Worm (Caenorhabditis elegans) whole organism, mixed stage, embryonic: ENCODE measurements around the gene K05G3.2.
A peak's percentile ranks its signal among the peaks of the same experiment; 100 is the strongest.

ENCODE experiments used
- M03D4.4 ChIP-seq: sonication (generic microtip); optimal IDR thresholded peaks from 2 replicates; lab custom pipeline; 2017; ENCODE audit warnings: mild to moderate bottlenecking, missing genetic modification characterization, missing compliant biosample characterization
- bed-3 ChIP-seq: fragments of 200-800 bp; sonication (Bioruptor generic); optimal IDR thresholded peaks from 3 replicates; lab custom pipeline; 2018; ENCODE audit warnings: mild to moderate bottlenecking, missing genetic modification characterization, moderate library complexity, missing compliant biosample characterization
- blmp-1 ChIP-seq: fragments of 150-350 bp; optimal IDR thresholded peaks from 2 replicates; lab custom pipeline; 2014; ENCODE audit warnings: missing biosample characterization, missing genetic modification characterization
- ceh-39 ChIP-seq: fragments of 150-350 bp; optimal IDR thresholded peaks from 2 replicates; lab custom pipeline; 2014; ENCODE audit warnings: missing biosample characterization, missing genetic modification characterization
- ceh-43 ChIP-seq: fragments of 200-800 bp; sonication (Bioruptor generic); optimal IDR thresholded peaks from 2 replicates; lab custom pipeline; 2018; ENCODE audit warnings: mild to moderate bottlenecking, missing genetic modification characterization, moderate library complexity, missing compliant biosample characterization
- ceh-83 ChIP-seq: fragments of 200-800 bp; sonication (Bioruptor generic); optimal IDR thresholded peaks from 2 replicates; lab custom pipeline; 2018; ENCODE audit warnings: mild to moderate bottlenecking, missing genetic modification characterization, missing compliant biosample characterization
- ces-1 ChIP-seq: fragments of 150-350 bp; optimal IDR thresholded peaks from 2 replicates; lab custom pipeline; 2014; ENCODE audit warnings: missing biosample characterization, missing genetic modification reagents, missing genetic modification characterization
- cnd-1 ChIP-seq: fragments of 200-800 bp; sonication (Bioruptor generic); optimal IDR thresholded peaks from 2 replicates; lab custom pipeline; 2018; ENCODE audit warnings: mild to moderate bottlenecking, missing genetic modification characterization, missing compliant biosample characterization
- drap-1 ChIP-seq: fragments of 200-800 bp; sonication (Bioruptor generic); optimal IDR thresholded peaks from 3 replicates; lab custom pipeline; 2018; ENCODE audit warnings: mild to moderate bottlenecking, missing genetic modification characterization, missing compliant biosample characterization
- elt-1 ChIP-seq: sonication (generic microtip); optimal IDR thresholded peaks from 2 replicates; lab custom pipeline; 2017; ENCODE audit warnings: missing genetic modification characterization, mild to moderate bottlenecking, missing compliant biosample characterization, antibody characterized with exemption, moderate library complexity, borderline replicate concordance; ENCODE audit not compliant: insufficient read depth
- elt-3 ChIP-seq: fragments of 150-350 bp; optimal IDR thresholded peaks from 2 replicates; lab custom pipeline; 2014; ENCODE audit warnings: missing biosample characterization, missing genetic modification characterization
- hlh-1 ChIP-seq: fragments of 150-350 bp; optimal IDR thresholded peaks from 2 replicates; lab custom pipeline; 2014; ENCODE audit warnings: missing biosample characterization, missing genetic modification reagents, missing genetic modification characterization
- lin-13 ChIP-seq: fragments of 150-350 bp; optimal IDR thresholded peaks from 2 replicates; lab custom pipeline; 2014; ENCODE audit warnings: missing biosample characterization, missing genetic modification characterization
- lin-32 ChIP-seq: fragments of 200-800 bp; sonication (Bioruptor generic); optimal IDR thresholded peaks from 2 replicates; lab custom pipeline; 2018; ENCODE audit warnings: mild to moderate bottlenecking, missing genetic modification characterization, missing compliant biosample characterization
- mab-5 ChIP-seq: fragments of 150-350 bp; optimal IDR thresholded peaks from 2 replicates; lab custom pipeline; 2014; ENCODE audit warnings: missing biosample characterization, missing genetic modification characterization
- mep-1 ChIP-seq: fragments of 150-350 bp; optimal IDR thresholded peaks from 2 replicates; lab custom pipeline; 2017; ENCODE audit warnings: missing biosample characterization, missing genetic modification reagents, missing genetic modification characterization, inconsistent platforms
- mls-2 ChIP-seq: sonication (generic microtip); optimal IDR thresholded peaks from 2 replicates; lab custom pipeline; 2016; ENCODE audit warnings: mild to moderate bottlenecking, missing genetic modification characterization, moderate library complexity, missing compliant biosample characterization
- nhr-12 ChIP-seq: fragments of 150-350 bp; optimal IDR thresholded peaks from 2 replicates; lab custom pipeline; 2014; ENCODE audit warnings: missing biosample characterization, missing genetic modification characterization
- nhr-2 ChIP-seq: fragments of 150-350 bp; optimal IDR thresholded peaks from 2 replicates; lab custom pipeline; 2014; ENCODE audit warnings: missing biosample characterization, missing genetic modification characterization
- nhr-237 ChIP-seq: fragments of 150-350 bp; optimal IDR thresholded peaks from 2 replicates; lab custom pipeline; 2014; ENCODE audit warnings: missing biosample characterization, missing genetic modification characterization
- nhr-28 ChIP-seq: fragments of 150-350 bp; optimal IDR thresholded peaks from 2 replicates; lab custom pipeline; 2014; ENCODE audit warnings: missing biosample characterization, missing genetic modification characterization
- nhr-76 ChIP-seq: sonication (generic microtip); optimal IDR thresholded peaks from 2 replicates; lab custom pipeline; 2017; ENCODE audit warnings: missing biosample characterization, missing genetic modification characterization
- pha-4 ChIP-seq: fragments of 150-350 bp; optimal IDR thresholded peaks from 2 replicates; lab custom pipeline; 2018; ENCODE audit warnings: missing biosample characterization, missing genetic modification reagents, missing genetic modification characterization
- sem-2 ChIP-seq: fragments of 200-800 bp; sonication (Bioruptor generic); optimal IDR thresholded peaks from 2 replicates; lab custom pipeline; 2018; ENCODE audit warnings: mild to moderate bottlenecking, missing genetic modification characterization, missing compliant biosample characterization
- snpc-4 ChIP-seq: fragments of 150-350 bp; optimal IDR thresholded peaks from 2 replicates; lab custom pipeline; 2014; ENCODE audit warnings: missing biosample characterization, missing genetic modification characterization
- sptf-1 ChIP-seq: sonication (generic microtip); optimal IDR thresholded peaks from 2 replicates; lab custom pipeline; 2017; ENCODE audit warnings: mild to moderate bottlenecking, missing genetic modification characterization, moderate library complexity, missing compliant biosample characterization
- tbx-8 ChIP-seq: fragments of 200-800 bp; sonication (Bioruptor generic); optimal IDR thresholded peaks from 2 replicates; lab custom pipeline; 2018; ENCODE audit warnings: mild to moderate bottlenecking, missing genetic modification characterization, moderate library complexity, missing compliant biosample characterization
- unc-120 ChIP-seq: sonication (generic microtip); optimal IDR thresholded peaks from 2 replicates; lab custom pipeline; 2017; ENCODE audit warnings: missing genetic modification characterization, missing compliant biosample characterization; ENCODE audit not compliant: poor library complexity, severe bottlenecking
- unc-39 ChIP-seq: fragments of 150-350 bp; optimal IDR thresholded peaks from 2 replicates; lab custom pipeline; 2014; ENCODE audit warnings: missing biosample characterization, missing genetic modification characterization
- ztf-11 ChIP-seq: fragments of 150-350 bp; optimal IDR thresholded peaks from 2 replicates; lab custom pipeline; 2014; ENCODE audit warnings: missing biosample characterization, missing genetic modification characterization

The K05G3.2 gene

DNA sequence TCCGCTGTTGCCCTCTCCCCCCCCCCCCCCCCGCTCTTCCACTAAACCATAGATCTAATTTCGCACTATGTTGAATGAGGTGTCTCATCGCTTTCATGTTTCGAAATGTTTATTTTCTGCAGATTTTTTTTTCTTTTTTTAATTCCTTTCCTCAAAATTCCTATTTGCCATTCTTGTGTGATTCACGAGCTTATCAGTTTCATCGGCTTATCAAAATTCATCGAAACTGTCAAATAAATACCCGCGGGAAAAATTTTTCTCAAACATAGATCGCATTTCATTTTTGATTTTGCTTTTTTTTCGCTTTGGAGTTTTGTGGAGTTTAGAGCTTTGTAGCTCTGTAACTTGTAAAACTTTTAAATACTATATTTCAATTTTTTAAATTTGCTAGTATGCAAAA, 10.7 kb upstream of the K05G3.2 start:
- TF ChIP-seq nhr-12 (tag; lab: Kevin White, UChicago) (no peak), tbx-8 (no peak), ceh-39 (no peak), pha-4 (tag; lab: Kevin White, UChicago) (no peak), lin-32 (GFP tag; lab: Kevin White, UChicago) (no peak), M03D4.4 (tag; lab: Kevin White, UChicago) (no peak), blmp-1 (no peak), mab-5 (tag; lab: Kevin White, UChicago) (no peak), nhr-28 (no peak), ces-1 (no peak), snpc-4 (no peak), unc-39 (tag; lab: Kevin White, UChicago) (no peak), nhr-76 (tag; lab: Kevin White, UChicago) (no peak), drap-1 (GFP tag; lab: Kevin White, UChicago) (no peak), nhr-237 (tag; lab: Kevin White, UChicago) (no peak), sptf-1 (tag; lab: Kevin White, UChicago) (no peak), mls-2 (tag; lab: Kevin White, UChicago) (no peak), ceh-43 (GFP tag; lab: Kevin White, UChicago) (no peak), bed-3 (GFP tag; lab: Kevin White, UChicago) (no peak)

DNA sequence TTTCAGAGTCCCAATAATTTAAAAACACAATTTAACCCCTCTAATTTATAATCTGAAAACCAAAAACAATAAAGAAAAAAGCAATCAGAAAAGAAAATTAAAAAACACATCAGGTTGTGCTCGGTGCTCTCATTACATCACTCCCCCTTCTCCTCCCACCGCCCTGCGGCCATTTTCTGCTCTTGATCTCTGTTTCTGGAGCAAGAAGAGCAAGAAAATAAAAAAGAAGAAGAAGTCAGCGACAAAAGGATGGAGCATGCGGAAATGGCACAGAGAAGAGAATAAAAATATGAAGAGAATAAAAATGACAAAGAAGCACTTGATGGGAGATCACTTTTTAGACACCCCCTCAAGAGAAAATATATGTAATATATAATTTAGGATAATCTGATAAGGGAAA, 10.0 kb upstream of the K05G3.2 start:
- TF ChIP-seq ces-1 = peak; percentile 13
- TF ChIP-seq bed-3 (GFP tag; lab: Kevin White, UChicago) = no peak
- no peak for TF ChIP-seq ztf-11 (tag; lab: Kevin White, UChicago)

DNA sequence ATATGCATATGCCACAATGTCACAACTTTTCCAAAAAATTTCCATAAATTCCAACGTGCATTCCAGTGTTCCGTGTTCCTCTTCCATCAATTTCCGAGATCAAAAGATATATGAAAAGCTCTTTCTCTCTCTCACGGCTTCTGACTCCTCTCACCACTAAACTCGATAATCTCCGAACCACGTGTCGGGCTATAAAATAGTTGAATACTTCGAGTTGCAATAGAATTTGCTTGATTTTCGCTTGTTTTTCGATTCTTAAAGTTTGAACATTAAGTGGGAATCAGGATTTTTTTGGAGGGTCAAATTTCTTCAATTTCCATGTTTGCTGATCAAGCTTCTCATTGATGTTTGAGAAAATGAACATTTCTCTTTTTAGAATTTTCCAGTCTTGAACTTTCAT, 9.4 kb upstream of the K05G3.2 start:
- no peak for TF ChIP-seq hlh-1 (tag; lab: Kevin White, UChicago)
- peak; percentile 68 for TF ChIP-seq ces-1
- TF ChIP-seq, all 35 proteins: peak for 1

DNA sequence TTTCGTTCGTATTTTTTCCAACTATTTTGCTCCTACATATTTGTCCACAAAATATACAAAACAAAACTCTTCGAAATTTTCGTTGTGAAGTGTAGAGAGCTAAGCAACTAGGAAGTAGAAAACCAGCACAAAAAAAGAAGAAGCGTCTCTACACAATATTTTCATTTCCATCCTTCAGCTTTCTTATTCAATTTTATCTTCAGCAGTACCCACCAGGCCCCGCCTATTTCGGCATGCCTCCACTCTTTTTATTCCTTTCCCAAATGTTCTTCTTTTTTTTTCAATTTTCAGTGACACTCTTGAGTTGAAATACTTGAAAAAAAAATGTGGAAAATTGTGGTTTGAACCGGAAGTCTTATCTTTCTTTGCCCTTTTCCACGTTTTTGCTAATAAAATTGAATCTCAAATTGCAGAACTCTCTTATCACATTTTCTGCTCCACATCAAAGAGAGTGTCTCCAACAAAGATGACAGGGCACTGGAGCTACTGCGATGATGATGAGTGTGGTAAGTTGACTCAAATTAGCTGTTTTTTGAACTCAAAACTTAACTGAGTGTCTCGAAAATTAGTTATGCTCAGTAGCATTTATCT, 7.6 kb upstream of the K05G3.2 start, which contains the start of gene cah-3:
TSS of gene cah-3 (plus strand) at position 414 of the 591 bp plus-strand sequence.
- TF ChIP-seq ces-1 = peak; percentile 54
- no peak for TF ChIP-seq nhr-28

ce11 chrX:16490753-16491152, 4.0 kb upstream of the K05G3.2 start:
- TF ChIP-seq elt-1 (tag; lab: Kevin White, UChicago) (no peak), pha-4 (tag; lab: Kevin White, UChicago) (no peak), ztf-11 (tag; lab: Kevin White, UChicago) (no peak), elt-3 (tag; lab: Kevin White, UChicago) (no peak), mab-5 (tag; lab: Kevin White, UChicago) (no peak), nhr-28 (no peak), unc-39 (tag; lab: Kevin White, UChicago) (no peak), mep-1 (no peak)

- TF ChIP-seq unc-39 (tag; lab: Kevin White, UChicago) (no peak), elt-1 (tag; lab: Kevin White, UChicago) (no peak), nhr-2 (tag; lab: Kevin White, UChicago) (no peak), tbx-8 (no peak), sem-2 (GFP tag; lab: Kevin White, UChicago) (no peak), lin-32 (GFP tag; lab: Kevin White, UChicago) (no peak), blmp-1 (no peak), unc-120 (tag; lab: Kevin White, UChicago) (no peak), ces-1 (no peak), nhr-237 (tag; lab: Kevin White, UChicago) (no peak), lin-13 (no peak), nhr-12 (tag; lab: Kevin White, UChicago) (no peak), hlh-1 (tag; lab: Kevin White, UChicago) (no peak), M03D4.4 (tag; lab: Kevin White, UChicago) (no peak), ztf-11 (tag; lab: Kevin White, UChicago) (no peak), ceh-83 (GFP tag; lab: Kevin White, UChicago) (no peak), nhr-76 (tag; lab: Kevin White, UChicago) (no peak), cnd-1 (tag; lab: Kevin White, UChicago) (no peak), bed-3 (GFP tag; lab: Kevin White, UChicago) (no peak)
Measured at ce11 chrX:16501032-16501431, 6.3 kb downstream of the K05G3.2 start, which contains the start of gene K05G3.1. K05G3.1 (plus strand) TSS chrX:16501332.
